Worm (Caenorhabditis elegans) whole organism, mixed stage, embryonic: ENCODE results near the gene ears-2.

Experiments
- ces-1 ChIP-seq: fragments of 150-350 bp; optimal IDR thresholded peaks from 2 replicates; lab custom pipeline; 2014; ENCODE audit warnings: missing biosample characterization, missing genetic modification reagents, missing genetic modification characterization
- mab-5 ChIP-seq: fragments of 150-350 bp; optimal IDR thresholded peaks from 2 replicates; lab custom pipeline; 2014; ENCODE audit warnings: missing biosample characterization, missing genetic modification characterization
- nhr-237 ChIP-seq: fragments of 150-350 bp; optimal IDR thresholded peaks from 2 replicates; lab custom pipeline; 2014; ENCODE audit warnings: missing biosample characterization, missing genetic modification characterization
- ztf-11 ChIP-seq: fragments of 150-350 bp; optimal IDR thresholded peaks from 2 replicates; lab custom pipeline; 2014; ENCODE audit warnings: missing biosample characterization, missing genetic modification characterization

DNA sequence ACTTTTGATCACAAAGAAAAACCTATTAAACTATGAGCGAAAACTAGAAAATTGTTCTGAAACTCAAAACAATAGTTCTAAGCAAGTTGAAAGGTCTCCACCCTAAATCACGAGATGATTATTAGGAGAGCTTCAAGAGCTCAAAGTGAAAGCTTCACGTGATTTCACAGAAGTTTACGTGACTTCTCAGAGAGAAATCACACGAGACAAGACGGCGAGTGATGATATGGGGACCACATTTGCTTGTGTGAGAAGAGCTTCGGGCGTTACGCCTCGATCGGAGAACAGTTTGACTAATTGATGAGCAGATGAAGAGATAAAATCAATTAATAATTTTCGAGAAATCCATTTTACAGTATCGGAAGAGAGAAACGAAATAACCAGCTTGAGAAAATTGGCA is 25.3 kb downstream of the ears-2 start:
- TF ChIP-seq nhr-237 (tag; lab: Kevin White, UChicago) (no peak), ces-1 (GFP tag; lab: Kevin White, UChicago) (no peak), mab-5 (tag; lab: Kevin White, UChicago) (no peak), ztf-11 (tag; lab: Kevin White, UChicago) (no peak)
